Fruit fly (Drosophila melanogaster) whole organism, embryonic: ENCODE measurements around the gene CG43935.

Experiments used
- Abd-B ChIP-seq: fragments of 200-800 bp; sonication (Bioruptor generic); optimal IDR thresholded peaks from 2 replicates; lab custom pipeline; 2018; ENCODE audit warnings: missing biosample characterization, mild to moderate bottlenecking, missing genetic modification characterization, moderate library complexity
- Adf1 ChIP-seq: fragments of 200-800 bp; sonication (Bioruptor generic); IDR thresholded peaks from 2 replicates; pipeline ENCODE4 v1.3.6; 2022; ENCODE audit warnings: missing biosample characterization, missing genetic modification characterization
- CG11085 ChIP-seq: fragments of 200-800 bp; sonication (Bioruptor generic); IDR thresholded peaks from 2 replicates; pipeline ENCODE4 v1.3.6; 2022; ENCODE audit warnings: missing biosample characterization, missing genetic modification characterization
- CG1233 ChIP-seq: fragments of 200-800 bp; sonication (Bioruptor generic); optimal IDR thresholded peaks from 4 replicates; lab custom pipeline; 2018; ENCODE audit warnings: missing biosample characterization, mild to moderate bottlenecking, missing genetic modification characterization
- CG13296 ChIP-seq: fragments of 200-800 bp; sonication (Bioruptor generic); optimal IDR thresholded peaks from 3 replicates; lab custom pipeline; 2018; ENCODE audit warnings: missing biosample characterization, mild to moderate bottlenecking, missing genetic modification characterization
- CG1529 ChIP-seq: fragments of 200-800 bp; sonication (Bioruptor generic); optimal IDR thresholded peaks from 3 replicates; lab custom pipeline; 2018; ENCODE audit warnings: missing biosample characterization, missing genetic modification characterization
- CG1602 ChIP-seq: fragments of 200-800 bp; sonication (Bioruptor generic); optimal IDR thresholded peaks from 3 replicates; lab custom pipeline; 2016; ENCODE audit warnings: missing biosample characterization, missing genetic modification characterization
- CG16779 ChIP-seq: fragments of 200-800 bp; sonication (Bioruptor generic); IDR thresholded peaks from 2 replicates; pipeline ENCODE4 v1.3.6; 2022; ENCODE audit warnings: missing biosample characterization, missing genetic modification characterization
- CG17186 ChIP-seq: fragments of 200-800 bp; sonication (Bioruptor generic); optimal IDR thresholded peaks from 3 replicates; lab custom pipeline; 2017; ENCODE audit warnings: missing biosample characterization, missing genetic modification reagents, missing genetic modification characterization
- CG17328 ChIP-seq: fragments of 200-800 bp; sonication (Bioruptor generic); IDR thresholded peaks from 2 replicates; pipeline ENCODE4 v1.3.6; 2022; ENCODE audit warnings: missing biosample characterization, missing genetic modification characterization
- CG2889 ChIP-seq: fragments of 200-800 bp; sonication (Bioruptor generic); IDR thresholded peaks from 3 replicates; pipeline ENCODE4 v1.3.6; 2022; ENCODE audit warnings: missing biosample characterization, missing genetic modification characterization
- CG34224 ChIP-seq: fragments of 200-800 bp; sonication (Bioruptor generic); IDR thresholded peaks from 3 replicates; pipeline ENCODE4 v1.3.6; 2022; ENCODE audit warnings: missing biosample characterization, missing genetic modification characterization; ENCODE audit not compliant: partially characterized antibody
- CG4282 ChIP-seq: fragments of 200-800 bp; sonication (Bioruptor generic); optimal IDR thresholded peaks from 2 replicates; lab custom pipeline; 2016; ENCODE audit warnings: missing biosample characterization, missing genetic modification characterization
- CG4854 ChIP-seq: fragments of 200-800 bp; sonication (Bioruptor generic); optimal IDR thresholded peaks from 2 replicates; lab custom pipeline; 2016; ENCODE audit warnings: missing biosample characterization, missing genetic modification characterization, inconsistent platforms
- CG5180 ChIP-seq: fragments of 200-800 bp; sonication (Bioruptor generic); optimal IDR thresholded peaks from 3 replicates; lab custom pipeline; 2017; ENCODE audit warnings: missing biosample characterization, missing genetic modification characterization, mild to moderate bottlenecking, moderate library complexity, missing genetic modification reagents
- CG5245 ChIP-seq: fragments of 200-800 bp; sonication (Bioruptor generic); optimal IDR thresholded peaks from 3 replicates; lab custom pipeline; 2016; ENCODE audit warnings: missing biosample characterization, missing genetic modification characterization
- CG6683 ChIP-seq: fragments of 200-800 bp; sonication (Bioruptor generic); optimal IDR thresholded peaks from 2 replicates; lab custom pipeline; 2017; ENCODE audit warnings: missing biosample characterization, mild to moderate bottlenecking, missing genetic modification characterization, missing genetic modification reagents
- CG7556 ChIP-seq: fragments of 200-800 bp; sonication (Bioruptor generic); optimal IDR thresholded peaks from 2 replicates; lab custom pipeline; 2017; ENCODE audit warnings: missing biosample characterization, mild to moderate bottlenecking, missing genetic modification characterization
- CG8089 ChIP-seq: fragments of 200-800 bp; sonication (Bioruptor generic); optimal IDR thresholded peaks from 3 replicates; lab custom pipeline; 2016; ENCODE audit warnings: missing biosample characterization, missing genetic modification characterization
- CG9932 ChIP-seq: fragments of 200-800 bp; sonication (Bioruptor generic); IDR thresholded peaks from 2 replicates; pipeline ENCODE4 v1.3.6; 2022; ENCODE audit warnings: missing biosample characterization, missing genetic modification characterization
- CkIIα-i1 ChIP-seq: fragments of 200-800 bp; sonication (Bioruptor generic); IDR thresholded peaks from 2 replicates; pipeline ENCODE4 v1.3.6; 2022; ENCODE audit warnings: missing biosample characterization, missing genetic modification characterization
- Gug ChIP-seq: fragments of 200-800 bp; sonication (Bioruptor generic); IDR thresholded peaks from 4 replicates; pipeline ENCODE4 v1.3.6; 2022; ENCODE audit warnings: missing biosample characterization, missing genetic modification characterization
- H15 ChIP-seq: fragments of 200-800 bp; sonication (Bioruptor generic); IDR thresholded peaks from 3 replicates; pipeline ENCODE4 v1.3.6; 2022; ENCODE audit warnings: missing biosample characterization, missing genetic modification characterization
- Lim3 ChIP-seq: fragments of 200-800 bp; sonication (Bioruptor generic); IDR thresholded peaks from 2 replicates; pipeline ENCODE4 v1.3.6; 2022; ENCODE audit warnings: missing biosample characterization, missing genetic modification characterization
- MESR4 ChIP-seq: fragments of 200-800 bp; sonication (Bioruptor generic); optimal IDR thresholded peaks from 2 replicates; lab custom pipeline; 2018; ENCODE audit warnings: missing biosample characterization, mild to moderate bottlenecking, missing genetic modification characterization, moderate library complexity
- Mrtf ChIP-seq: fragments of 200-800 bp; sonication (Bioruptor generic); IDR thresholded peaks from 3 replicates; pipeline ENCODE4 v1.3.6; 2022; ENCODE audit warnings: missing biosample characterization, missing genetic modification characterization
- Trl ChIP-seq, 3 experiments: fragments of >200 bp in 2 of 3; fragments of 200-800 bp in 1 of 3; sonication (Bioruptor generic) in 1 of 3; optimal IDR thresholded peaks; 2 replicates in 1 of 3; 3 replicates in 2 of 3; lab custom pipeline; 2016 to 2017; ENCODE audit warnings: missing biosample characterization in 1 of 3, missing genetic modification characterization in 1 of 3
- Xrp1 ChIP-seq: fragments of 200-800 bp; sonication (Bioruptor generic); IDR thresholded peaks from 2 replicates; pipeline ENCODE4 v1.3.6; 2022; ENCODE audit warnings: missing biosample characterization, missing genetic modification characterization
- ap ChIP-seq: fragments of 200-800 bp; sonication (Bioruptor generic); IDR thresholded peaks from 2 replicates; pipeline ENCODE4 v1.3.6; 2022; ENCODE audit warnings: missing biosample characterization, missing genetic modification characterization
- ash1 ChIP-seq: fragments of 200-800 bp; sonication (Bioruptor generic); optimal IDR thresholded peaks from 2 replicates; lab custom pipeline; 2018; ENCODE audit warnings: missing biosample characterization, mild to moderate bottlenecking, missing genetic modification characterization
- bowl ChIP-seq: fragments of 200-800 bp; sonication (Bioruptor generic); IDR thresholded peaks from 2 replicates; pipeline ENCODE4 v1.3.6; 2022; ENCODE audit warnings: missing biosample characterization, missing genetic modification characterization
- caup ChIP-seq: fragments of 200-800 bp; sonication (Bioruptor generic); optimal IDR thresholded peaks from 3 replicates; lab custom pipeline; 2017; ENCODE audit warnings: missing biosample characterization, mild to moderate bottlenecking, missing genetic modification characterization, moderate library complexity; ENCODE audit not compliant: severe bottlenecking
- chm ChIP-seq: fragments of 200-800 bp; sonication (Bioruptor generic); IDR thresholded peaks from 2 replicates; pipeline ENCODE4 v1.3.6; 2022; ENCODE audit warnings: missing biosample characterization, missing genetic modification characterization
- ci ChIP-seq: fragments of 200-800 bp; sonication (Bioruptor generic); IDR thresholded peaks from 3 replicates; pipeline ENCODE4 v1.3.6; 2022; ENCODE audit warnings: missing biosample characterization, missing genetic modification characterization
- en ChIP-seq: fragments of 200-800 bp; sonication (Bioruptor generic); optimal IDR thresholded peaks from 2 replicates; lab custom pipeline; 2016; ENCODE audit warnings: missing biosample characterization, missing genetic modification characterization
- gem ChIP-seq: fragments of 200-800 bp; sonication (Bioruptor generic); optimal IDR thresholded peaks from 2 replicates; lab custom pipeline; 2019; ENCODE audit warnings: missing biosample characterization, mild to moderate bottlenecking, missing genetic modification characterization, moderate library complexity
- hkb ChIP-seq, 2 experiments: fragments of 200-800 bp in 1 of 2; fragments of >200 bp in 1 of 2; sonication (Bioruptor generic) in 1 of 2; IDR thresholded peaks in 1 of 2; optimal IDR thresholded peaks in 1 of 2; 2 replicates each; pipeline versions ENCODE4 v1.3.6 to Lab custom; 2017 to 2022; ENCODE audit warnings: missing biosample characterization in 1 of 2, missing genetic modification characterization in 1 of 2
- hth ChIP-seq: fragments of >200 bp; optimal IDR thresholded peaks from 2 replicates; lab custom pipeline; 2017; ENCODE audit warnings: inconsistent platforms
- kah ChIP-seq: fragments of 200-800 bp; sonication (Bioruptor generic); optimal IDR thresholded peaks from 2 replicates; lab custom pipeline; 2018; ENCODE audit warnings: missing biosample characterization, mild to moderate bottlenecking, missing genetic modification characterization
- nau ChIP-seq: fragments of 200-800 bp; sonication (Bioruptor generic); optimal IDR thresholded peaks from 3 replicates; lab custom pipeline; 2017; ENCODE audit warnings: missing biosample characterization, mild to moderate bottlenecking, missing genetic modification characterization, missing genetic modification reagents
- odd ChIP-seq: fragments of 200-800 bp; sonication (Bioruptor generic); optimal IDR thresholded peaks from 2 replicates; lab custom pipeline; 2017; ENCODE audit warnings: missing biosample characterization, mild to moderate bottlenecking, missing genetic modification characterization
- pb ChIP-seq: fragments of 200-800 bp; sonication (Bioruptor generic); optimal IDR thresholded peaks from 3 replicates; lab custom pipeline; 2016; ENCODE audit warnings: missing biosample characterization, missing genetic modification characterization
- phol ChIP-seq: fragments of 200-800 bp; sonication (Bioruptor generic); optimal IDR thresholded peaks from 3 replicates; lab custom pipeline; 2018; ENCODE audit warnings: missing biosample characterization, mild to moderate bottlenecking, missing genetic modification characterization, moderate library complexity
- repo ChIP-seq: fragments of 200-800 bp; sonication (Bioruptor generic); optimal IDR thresholded peaks from 2 replicates; lab custom pipeline; 2016; ENCODE audit warnings: missing biosample characterization, missing genetic modification characterization
- scrt ChIP-seq: fragments of 200-800 bp; sonication (Bioruptor generic); optimal IDR thresholded peaks from 2 replicates; lab custom pipeline; 2018; ENCODE audit warnings: missing biosample characterization, mild to moderate bottlenecking, missing genetic modification characterization, moderate library complexity
- sd ChIP-seq: fragments of 200-800 bp; sonication (Bioruptor generic); optimal IDR thresholded peaks from 3 replicates; lab custom pipeline; 2018; ENCODE audit warnings: missing biosample characterization, mild to moderate bottlenecking, missing genetic modification characterization, moderate library complexity
- sens ChIP-seq: fragments of 200-800 bp; sonication (Bioruptor generic); peaks from one replicate; lab custom pipeline; 2016; ENCODE audit warnings: missing biosample characterization, missing genetic modification characterization
- sima ChIP-seq: fragments of 200-800 bp; sonication (Bioruptor generic); optimal IDR thresholded peaks from 2 replicates; lab custom pipeline; 2016; ENCODE audit warnings: missing biosample characterization, missing genetic modification characterization
- ttk ChIP-seq: fragments of 200-800 bp; sonication (Bioruptor generic); IDR thresholded peaks from 2 replicates; pipeline ENCODE4 v2.1.2; 2022; ENCODE audit warnings: missing biosample characterization, missing genetic modification characterization

The CG43935 gene

DNA sequence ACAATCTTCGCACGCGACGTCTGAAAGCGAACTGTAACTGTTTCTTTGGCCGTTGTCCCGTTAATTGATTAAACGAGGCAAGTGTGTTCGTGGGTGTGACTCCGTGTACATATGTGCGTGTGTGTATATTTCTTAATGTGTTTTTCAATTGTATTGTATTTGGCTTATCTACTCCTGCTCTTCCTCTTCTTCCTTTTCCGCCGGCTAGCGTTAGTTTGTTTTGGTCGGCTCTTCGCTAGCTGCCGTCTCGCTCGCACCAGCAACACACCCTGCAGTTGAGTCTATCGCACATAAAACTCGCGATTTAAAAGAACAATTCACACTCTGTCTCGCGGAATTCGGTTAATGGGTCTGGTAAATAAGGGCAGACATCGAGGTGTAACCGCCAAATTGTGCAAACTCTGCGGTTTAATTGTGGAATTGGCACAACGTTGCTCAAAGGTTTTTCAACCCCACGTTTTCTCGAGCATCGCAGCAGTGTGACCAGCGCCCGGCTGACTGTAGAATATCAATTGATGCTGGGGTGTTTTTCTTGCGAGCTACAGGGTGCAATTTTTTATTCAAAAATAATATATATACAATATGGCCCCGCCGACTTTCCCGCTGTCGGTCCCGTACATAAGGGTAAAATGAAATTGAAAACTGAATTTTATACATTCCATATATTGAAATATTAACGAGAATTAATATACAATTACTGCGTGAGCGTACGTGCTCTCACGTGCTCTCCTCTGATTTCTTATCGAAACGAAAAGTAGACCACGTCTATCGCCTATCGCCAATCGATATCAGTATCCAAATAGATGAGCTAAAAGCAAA, 46.8 kb downstream of the CG43935 start, which contains the start of the genes gb and CG5815 (continued):
- TF ChIP-seq repo (GFP tag; lab: Kevin White, UChicago) (no peak), nau (GFP tag; lab: Kevin White, UChicago) (no peak), Xrp1 (GFP tag; lab: Robert Waterston, UW) (peak; percentile 95), scrt (GFP tag; lab: Kevin White, UChicago) (peak; percentile 84), sd (tag; lab: Kevin White, UChicago) (no peak), Adf1 (GFP tag; lab: Robert Waterston, UW) (peak; percentile 64; the same call in 1 of the 2 replicates), CG16779 (GFP tag; lab: Robert Waterston, UW) (peak; percentile 76), ash1 (GFP tag; lab: Kevin White, UChicago) (no peak), hth (lab: Kevin White, UChicago) (no peak), CkIIα-i1 (no peak), sima (no peak), CG11085 (GFP tag; lab: Robert Waterston, UW) (peak; percentile 90), CG17328 (GFP tag; lab: Robert Waterston, UW) (peak; percentile 92), pb (GFP tag; lab: Kevin White, UChicago) (no peak), CG5245 (GFP tag; lab: Kevin White, UChicago) (peak; percentile 86), hkb (optimal IDR thresholded peaks at IDR 0.05; lab: Kevin White, UChicago) (peak; percentile 71), hkb (GFP tag; IDR thresholded peaks at IDR 0.05; lab: Robert Waterston, UW) (peak; percentile 92), CG8089 (peak; percentile 54), ap (peak; percentile 81), Gug (GFP tag; lab: Robert Waterston, UW) (peak; percentile 91), Trl (optimal IDR thresholded peaks at IDR 0.05; lab: Kevin White, UChicago) (no peak), Trl (GFP tag; optimal IDR thresholded peaks at IDR 0.05; lab: Kevin White, UChicago) (peak; percentile 53), H15 (GFP tag; lab: Robert Waterston, UW) (peak; percentile 86), CG1529 (GFP tag; lab: Kevin White, UChicago) (peak; percentile 73), Abd-B (peak; percentile 90), CG4854 (GFP tag; lab: Kevin White, UChicago) (peak; percentile 85), sens (GFP tag; lab: Kevin White, UChicago) (peak; percentile 97), CG17186 (GFP tag; lab: Kevin White, UChicago) (peak; percentile 65), caup (GFP tag; lab: Kevin White, UChicago) (peak; percentile 93), CG7556 (GFP tag; lab: Kevin White, UChicago) (peak; percentile 86), CG5180 (GFP tag; lab: Kevin White, UChicago) (no peak), CG6683 (peak; percentile 81), ci (GFP tag; lab: Robert Waterston, UW) (peak; percentile 91), phol (peak; percentile 92), CG34224 (peak; percentile 98), ttk (GFP tag; lab: Robert Waterston, UW) (peak; percentile 89), CG1602 (GFP tag; lab: Kevin White, UChicago) (peak; percentile 91), kah (GFP tag; lab: Kevin White, UChicago) (peak; percentile 57), Lim3 (GFP tag; lab: Robert Waterston, UW) (peak; percentile 60; the same call in 1 of the 2 replicates), bowl (GFP tag; lab: Robert Waterston, UW) (peak; percentile 73), odd (GFP tag; lab: Kevin White, UChicago) (peak; percentile 74), CG2889 (peak; percentile 85), en (GFP tag; lab: Kevin White, UChicago) (peak; percentile 51), MESR4 (peak; percentile 41), CG4282 (GFP tag; lab: Kevin White, UChicago) (peak; percentile 32), CG13296 (peak; percentile 87), CG1233 (GFP tag; lab: Kevin White, UChicago) (peak; percentile 85), chm (GFP tag; lab: Robert Waterston, UW) (peak; percentile 86), gem (tag; lab: Kevin White, UChicago) (peak; percentile 93), Mrtf (peak; percentile 88), CG9932 (GFP tag; lab: Robert Waterston, UW) (peak; percentile 97)
